Worm (Caenorhabditis elegans): ENCODE data around the gene sre-6.

sre-6 gene

DNA sequence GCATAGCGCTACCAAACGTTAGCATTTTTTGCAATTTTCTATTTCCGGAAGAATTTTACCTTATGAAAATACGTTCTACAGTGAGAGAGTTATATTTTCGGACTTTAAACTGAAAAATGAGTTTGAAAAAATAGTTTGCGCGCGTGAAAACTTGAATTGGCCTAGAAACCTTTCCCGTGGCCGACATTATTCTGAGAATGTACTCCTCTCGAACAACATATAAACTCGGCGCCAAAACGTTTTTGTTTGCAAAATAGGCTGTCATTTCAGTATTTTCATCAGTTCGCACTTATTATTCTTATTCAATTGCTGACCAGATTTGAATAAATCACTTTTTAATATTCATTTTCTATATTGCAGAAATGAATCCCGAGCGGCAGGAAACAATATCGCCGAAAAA, 25.8 kb downstream of the sre-6 start, which contains the start of the genes mre-11 and wdr-5.3:
Gene mre-11 (minus strand): TSS at position 113 of the 400 bp plus-strand sequence.
Gene wdr-5.3 (plus strand): TSS at position 361 of the 400 bp plus-strand sequence.
- TF ChIP-seq D2030.7 (GFP tag; IDR thresholded peaks at IDR 0.05) (peak; percentile 52), lsl-1 (GFP tag; optimal IDR thresholded peaks at IDR 0.05) (peak; percentile 60), pbrm-1 (GFP tag; IDR thresholded peaks at IDR 0.05) (0 out of 2 replicates have a peak, but pooled peaks have one; percentile 38), F49E8.2 (tag; optimal IDR thresholded peaks at IDR 0.05; ENCODE audit: insufficient read depth) (peak; percentile 17), attf-5 (GFP tag; optimal IDR thresholded peaks at IDR 0.05) (peak; percentile 3), dpl-1 (GFP tag; optimal IDR thresholded peaks at IDR 0.05) (peak; percentile 58), ceh-91 (GFP tag; IDR thresholded peaks at IDR 0.05) (peak; percentile 29; the same call in 1 of the 2 replicates), lin-54 (GFP tag; optimal IDR thresholded peaks at IDR 0.05) (peak; percentile 80), snpc-1.3 (tag; optimal IDR thresholded peaks at IDR 0.05; ENCODE audit: insufficient read depth) (peak; percentile 14), mel-28 (tag; optimal IDR thresholded peaks at IDR 0.05; ENCODE audit: borderline replicate concordance) (no peak), lir-1 (GFP tag; conservative IDR thresholded peaks at IDR 0.05) (peak; percentile 21; the same call in 1 of the 2 replicates), ekl-4 (GFP tag; IDR thresholded peaks at IDR 0.05) (peak; percentile 46; the same call in 1 of the 2 replicates), bed-2 (GFP tag; IDR thresholded peaks at IDR 0.05) (no peak), lag-1 (GFP tag; IDR thresholded peaks at IDR 0.05) (no peak), ztf-25 (GFP tag; IDR thresholded peaks at IDR 0.05) (no peak), xnd-1 (tag; optimal IDR thresholded peaks at IDR 0.05) (peak; percentile 9), attf-3 (GFP tag; conservative IDR thresholded peaks at IDR 0.05) (no peak), madf-8 (GFP tag; conservative IDR thresholded peaks at IDR 0.05) (peak; percentile 65), aptf-2 (GFP tag; conservative IDR thresholded peaks at IDR 0.05) (no peak), B0019.2 (GFP tag; conservative IDR thresholded peaks at IDR 0.05) (no peak), ceh-100 (GFP tag; IDR thresholded peaks at IDR 0.05) (peak; percentile 38; the same call in 1 of the 2 replicates), ZK185.1 (tag; optimal IDR thresholded peaks at IDR 0.05; ENCODE audit: poor library complexity, severe bottlenecking) (peak; percentile 70), Y95B8A.8 (GFP tag; IDR thresholded peaks at IDR 0.05) (0 out of 2 replicates have a peak, but pooled peaks have one; percentile 26), ceh-27 (GFP tag; optimal IDR thresholded peaks at IDR 0.05) (peak; percentile 70), ztf-22 (GFP tag; optimal IDR thresholded peaks at IDR 0.05) (no peak), unc-130 (GFP tag; optimal IDR thresholded peaks at IDR 0.05) (peak; percentile 81), tlf-1 (GFP tag; optimal IDR thresholded peaks at IDR 0.05) (peak; percentile 14), repo-1 (tag; optimal IDR thresholded peaks at IDR 0.05) (no peak), hsf-1 (GFP tag; IDR thresholded peaks at IDR 0.05) (0 out of 2 replicates have a peak, but pooled peaks have one; percentile 51), mcd-1 (GFP tag; IDR thresholded peaks at IDR 0.05) (peak; percentile 48; the same call in 1 of the 2 replicates), dox-1 (GFP tag; IDR thresholded peaks at IDR 0.05) (peak; percentile 69; the same call in 1 of the 2 replicates), atf-7 (tag; optimal IDR thresholded peaks at IDR 0.05) (no peak), B0336.3 (GFP tag; IDR thresholded peaks at IDR 0.05) (peak; percentile 45; the same call in 1 of the 2 replicates), F37B4.10 (GFP tag; IDR thresholded peaks at IDR 0.05) (no peak), efl-1 (GFP tag; optimal IDR thresholded peaks at IDR 0.05) (peak; percentile 85), madf-6 (GFP tag; IDR thresholded peaks at IDR 0.05) (peak; percentile 79), him-1 (tag; optimal IDR thresholded peaks at IDR 0.05) (peak; percentile 8), ztf-6 (GFP tag; IDR thresholded peaks at IDR 0.05) (peak; percentile 51; the same call in 1 of the 2 replicates), F33H1.4 (GFP tag; IDR thresholded peaks at IDR 0.05) (peak; percentile 25; the same call in 1 of the 2 replicates), ceh-79 (tag; optimal IDR thresholded peaks at IDR 0.05) (no peak), rcor-1 (GFP tag; IDR thresholded peaks at IDR 0.05) (peak; percentile 22; the same call in 1 of the 2 replicates), hmg-1.2 (GFP tag; IDR thresholded peaks at IDR 0.05) (peak; percentile 21; the same call in 1 of the 2 replicates), snpc-4 (GFP tag; optimal IDR thresholded peaks at IDR 0.05) (no peak), snpc-4 (tag; optimal IDR thresholded peaks at IDR 0.05) (peak in 1 of 4 experiments; percentile 44), ztf-28 (GFP tag; IDR thresholded peaks at IDR 0.05) (0 out of 2 replicates have a peak, but pooled peaks have one; percentile 10)

All from whole organism, young adult.